Worm (Caenorhabditis elegans) whole organism, mixed stage, embryonic: Measurements from ENCODE around the gene T01D3.6.

ENCODE experiments used
- M03D4.4 ChIP-seq: sonication (generic microtip); optimal IDR thresholded peaks from 2 replicates; lab custom pipeline; 2017; ENCODE audit warnings: mild to moderate bottlenecking, missing genetic modification characterization, missing compliant biosample characterization
- bed-3 ChIP-seq: fragments of 200-800 bp; sonication (Bioruptor generic); optimal IDR thresholded peaks from 3 replicates; lab custom pipeline; 2018; ENCODE audit warnings: mild to moderate bottlenecking, missing genetic modification characterization, moderate library complexity, missing compliant biosample characterization
- blmp-1 ChIP-seq: fragments of 150-350 bp; optimal IDR thresholded peaks from 2 replicates; lab custom pipeline; 2014; ENCODE audit warnings: missing biosample characterization, missing genetic modification characterization
- ceh-39 ChIP-seq: fragments of 150-350 bp; optimal IDR thresholded peaks from 2 replicates; lab custom pipeline; 2014; ENCODE audit warnings: missing biosample characterization, missing genetic modification characterization
- ceh-43 ChIP-seq: fragments of 200-800 bp; sonication (Bioruptor generic); optimal IDR thresholded peaks from 2 replicates; lab custom pipeline; 2018; ENCODE audit warnings: mild to moderate bottlenecking, missing genetic modification characterization, moderate library complexity, missing compliant biosample characterization
- ceh-83 ChIP-seq: fragments of 200-800 bp; sonication (Bioruptor generic); optimal IDR thresholded peaks from 2 replicates; lab custom pipeline; 2018; ENCODE audit warnings: mild to moderate bottlenecking, missing genetic modification characterization, missing compliant biosample characterization
- ces-1 ChIP-seq: fragments of 150-350 bp; optimal IDR thresholded peaks from 2 replicates; lab custom pipeline; 2014; ENCODE audit warnings: missing biosample characterization, missing genetic modification reagents, missing genetic modification characterization
- cnd-1 ChIP-seq: fragments of 200-800 bp; sonication (Bioruptor generic); optimal IDR thresholded peaks from 2 replicates; lab custom pipeline; 2018; ENCODE audit warnings: mild to moderate bottlenecking, missing genetic modification characterization, missing compliant biosample characterization
- drap-1 ChIP-seq: fragments of 200-800 bp; sonication (Bioruptor generic); optimal IDR thresholded peaks from 3 replicates; lab custom pipeline; 2018; ENCODE audit warnings: mild to moderate bottlenecking, missing genetic modification characterization, missing compliant biosample characterization
- elt-1 ChIP-seq: sonication (generic microtip); optimal IDR thresholded peaks from 2 replicates; lab custom pipeline; 2017; ENCODE audit warnings: missing genetic modification characterization, mild to moderate bottlenecking, missing compliant biosample characterization, antibody characterized with exemption, moderate library complexity, borderline replicate concordance; ENCODE audit not compliant: insufficient read depth
- elt-3 ChIP-seq: fragments of 150-350 bp; optimal IDR thresholded peaks from 2 replicates; lab custom pipeline; 2014; ENCODE audit warnings: missing biosample characterization, missing genetic modification characterization
- flh-1 ChIP-seq: fragments of 200-800 bp; sonication (Bioruptor generic); optimal IDR thresholded peaks from 2 replicates; lab custom pipeline; 2018; ENCODE audit warnings: mild to moderate bottlenecking, missing genetic modification characterization, moderate library complexity, missing compliant biosample characterization
- ham-2 ChIP-seq: fragments of 200-800 bp; sonication (Bioruptor generic); optimal IDR thresholded peaks from 2 replicates; lab custom pipeline; 2018; ENCODE audit warnings: mild to moderate bottlenecking, missing genetic modification characterization, missing compliant biosample characterization
- hlh-1 ChIP-seq: fragments of 150-350 bp; optimal IDR thresholded peaks from 2 replicates; lab custom pipeline; 2014; ENCODE audit warnings: missing biosample characterization, missing genetic modification reagents, missing genetic modification characterization
- lin-13 ChIP-seq: fragments of 150-350 bp; optimal IDR thresholded peaks from 2 replicates; lab custom pipeline; 2014; ENCODE audit warnings: missing biosample characterization, missing genetic modification characterization
- lin-32 ChIP-seq: fragments of 200-800 bp; sonication (Bioruptor generic); optimal IDR thresholded peaks from 2 replicates; lab custom pipeline; 2018; ENCODE audit warnings: mild to moderate bottlenecking, missing genetic modification characterization, missing compliant biosample characterization
- lsy-2 ChIP-seq: fragments of 150-350 bp; optimal IDR thresholded peaks from 2 replicates; lab custom pipeline; 2014; ENCODE audit warnings: missing biosample characterization, missing genetic modification characterization
- mab-5 ChIP-seq: fragments of 150-350 bp; optimal IDR thresholded peaks from 2 replicates; lab custom pipeline; 2014; ENCODE audit warnings: missing biosample characterization, missing genetic modification characterization
- mep-1 ChIP-seq: fragments of 150-350 bp; optimal IDR thresholded peaks from 2 replicates; lab custom pipeline; 2017; ENCODE audit warnings: missing biosample characterization, missing genetic modification reagents, missing genetic modification characterization, inconsistent platforms
- mls-2 ChIP-seq: sonication (generic microtip); optimal IDR thresholded peaks from 2 replicates; lab custom pipeline; 2016; ENCODE audit warnings: mild to moderate bottlenecking, missing genetic modification characterization, moderate library complexity, missing compliant biosample characterization
- nhr-12 ChIP-seq: fragments of 150-350 bp; optimal IDR thresholded peaks from 2 replicates; lab custom pipeline; 2014; ENCODE audit warnings: missing biosample characterization, missing genetic modification characterization
- nhr-2 ChIP-seq: fragments of 150-350 bp; optimal IDR thresholded peaks from 2 replicates; lab custom pipeline; 2014; ENCODE audit warnings: missing biosample characterization, missing genetic modification characterization
- nhr-237 ChIP-seq: fragments of 150-350 bp; optimal IDR thresholded peaks from 2 replicates; lab custom pipeline; 2014; ENCODE audit warnings: missing biosample characterization, missing genetic modification characterization
- nhr-28 ChIP-seq: fragments of 150-350 bp; optimal IDR thresholded peaks from 2 replicates; lab custom pipeline; 2014; ENCODE audit warnings: missing biosample characterization, missing genetic modification characterization
- nhr-76 ChIP-seq: sonication (generic microtip); optimal IDR thresholded peaks from 2 replicates; lab custom pipeline; 2017; ENCODE audit warnings: missing biosample characterization, missing genetic modification characterization
- pha-4 ChIP-seq: fragments of 150-350 bp; optimal IDR thresholded peaks from 2 replicates; lab custom pipeline; 2018; ENCODE audit warnings: missing biosample characterization, missing genetic modification reagents, missing genetic modification characterization
- sem-2 ChIP-seq: fragments of 200-800 bp; sonication (Bioruptor generic); optimal IDR thresholded peaks from 2 replicates; lab custom pipeline; 2018; ENCODE audit warnings: mild to moderate bottlenecking, missing genetic modification characterization, missing compliant biosample characterization
- snpc-4 ChIP-seq: fragments of 150-350 bp; optimal IDR thresholded peaks from 2 replicates; lab custom pipeline; 2014; ENCODE audit warnings: missing biosample characterization, missing genetic modification characterization
- sptf-1 ChIP-seq: sonication (generic microtip); optimal IDR thresholded peaks from 2 replicates; lab custom pipeline; 2017; ENCODE audit warnings: mild to moderate bottlenecking, missing genetic modification characterization, moderate library complexity, missing compliant biosample characterization
- tbx-8 ChIP-seq: fragments of 200-800 bp; sonication (Bioruptor generic); optimal IDR thresholded peaks from 2 replicates; lab custom pipeline; 2018; ENCODE audit warnings: mild to moderate bottlenecking, missing genetic modification characterization, moderate library complexity, missing compliant biosample characterization
- unc-120 ChIP-seq: sonication (generic microtip); optimal IDR thresholded peaks from 2 replicates; lab custom pipeline; 2017; ENCODE audit warnings: missing genetic modification characterization, missing compliant biosample characterization; ENCODE audit not compliant: poor library complexity, severe bottlenecking
- unc-39 ChIP-seq: fragments of 150-350 bp; optimal IDR thresholded peaks from 2 replicates; lab custom pipeline; 2014; ENCODE audit warnings: missing biosample characterization, missing genetic modification characterization
- unc-62 ChIP-seq: fragments of 150-350 bp; optimal IDR thresholded peaks from 2 replicates; lab custom pipeline; 2014; ENCODE audit warnings: missing biosample characterization, missing genetic modification reagents, missing genetic modification characterization
- zip-8 ChIP-seq: fragments of 150-350 bp; optimal IDR thresholded peaks from 2 replicates; lab custom pipeline; 2014; ENCODE audit warnings: missing biosample characterization, missing genetic modification characterization
- ztf-11 ChIP-seq: fragments of 150-350 bp; optimal IDR thresholded peaks from 2 replicates; lab custom pipeline; 2014; ENCODE audit warnings: missing biosample characterization, missing genetic modification characterization

Gene T01D3.6

ce11 chrV:13716531-13716930, at the start of gene T01D3.6:
T01D3.6 (plus strand) TSS chrV:13716824.
- TF ChIP-seq unc-62: no peak

ce11 chrV:13668337-13668736, 48.3 kb upstream of the T01D3.6 start:
- TF ChIP-seq ztf-11 (no peak), sptf-1 (tag; lab: Kevin White, UChicago) (peak; percentile 13)
- TF ChIP-seq, all 35 proteins: peak for 1

- TF ChIP-seq nhr-28 (tag; lab: Kevin White, UChicago): no peak
- no peak for TF ChIP-seq bed-3 (GFP tag; lab: Kevin White, UChicago)
- TF ChIP-seq lsy-2 (tag; lab: Kevin White, UChicago): no peak
These were observed 47.5 kb upstream of the T01D3.6 start for ce11 chrV:13669170-13669569.

ce11 chrV:13671911-13672639, 44.5 kb upstream of the T01D3.6 start, which contains the start of the genes mip-2 and F58G11.4:
mip-2 (minus strand) TSS chrV:13671958.
F58G11.4 (plus strand) TSS chrV:13672589.
- TF ChIP-seq bed-3 (GFP tag; lab: Kevin White, UChicago) (no peak), unc-120 (tag; lab: Kevin White, UChicago) (no peak), cnd-1 (tag; lab: Kevin White, UChicago) (no peak), ham-2 (no peak), sem-2 (GFP tag; lab: Kevin White, UChicago) (no peak), unc-39 (tag; lab: Kevin White, UChicago) (no peak), ztf-11 (no peak), pha-4 (tag; lab: Kevin White, UChicago) (no peak), nhr-2 (tag; lab: Kevin White, UChicago) (no peak), hlh-1 (tag; lab: Kevin White, UChicago) (no peak), ceh-39 (tag; lab: Kevin White, UChicago) (no peak), mls-2 (tag; lab: Kevin White, UChicago) (no peak), lin-13 (tag; lab: Kevin White, UChicago) (no peak)

DNA sequence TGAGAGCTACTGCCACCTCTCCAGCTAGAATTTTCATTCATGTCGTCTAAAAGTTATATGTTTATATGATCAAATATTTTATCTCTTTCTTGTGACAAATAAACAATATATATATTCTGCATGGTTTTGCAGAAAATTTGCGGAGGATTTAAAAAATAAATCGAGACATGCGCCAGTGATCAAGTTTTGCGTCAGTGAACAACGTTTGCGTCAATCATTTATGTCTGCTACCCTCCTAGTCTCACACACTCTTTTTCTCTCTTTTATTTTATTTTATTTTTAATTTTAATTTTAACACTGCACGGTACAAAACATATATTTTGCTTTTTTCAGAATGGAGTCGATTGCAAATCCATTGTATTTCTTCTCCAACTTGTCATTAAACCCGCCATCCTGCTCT, 38.1 kb upstream of the T01D3.6 start, which contains the start of the genes tag-65 and ccz-1:
TSS of gene tag-65 (minus strand) at position 46 of the 400 bp plus-strand sequence.
TSS of gene ccz-1 (plus strand) at position 334 of the 400 bp plus-strand sequence.
- TF ChIP-seq lsy-2 (tag; lab: Kevin White, UChicago) (peak; percentile 74), unc-120 (tag; lab: Kevin White, UChicago) (no peak), sem-2 (GFP tag; lab: Kevin White, UChicago) (no peak), lin-32 (GFP tag; lab: Kevin White, UChicago) (no peak), nhr-2 (tag; lab: Kevin White, UChicago) (peak; percentile 4), flh-1 (no peak), M03D4.4 (tag; lab: Kevin White, UChicago) (no peak), ceh-43 (GFP tag; lab: Kevin White, UChicago) (no peak), ces-1 (GFP tag; lab: Kevin White, UChicago) (peak; percentile 85), elt-3 (tag; lab: Kevin White, UChicago) (no peak), bed-3 (GFP tag; lab: Kevin White, UChicago) (no peak), mab-5 (tag; lab: Kevin White, UChicago) (peak; percentile 22), nhr-28 (tag; lab: Kevin White, UChicago) (no peak), zip-8 (tag; lab: Kevin White, UChicago) (no peak), cnd-1 (tag; lab: Kevin White, UChicago) (no peak), unc-39 (tag; lab: Kevin White, UChicago) (no peak), elt-1 (no peak), ztf-11 (no peak), unc-62 (peak; percentile 60), mep-1 (peak; percentile 74), tbx-8 (GFP tag; lab: Kevin White, UChicago) (no peak), lin-13 (tag; lab: Kevin White, UChicago) (peak; percentile 66), ceh-39 (tag; lab: Kevin White, UChicago) (no peak), nhr-237 (tag; lab: Kevin White, UChicago) (peak; percentile 78), ceh-83 (peak; percentile 34), nhr-76 (no peak), sptf-1 (tag; lab: Kevin White, UChicago) (peak; percentile 60), mls-2 (tag; lab: Kevin White, UChicago) (no peak), hlh-1 (tag; lab: Kevin White, UChicago) (peak; percentile 36), snpc-4 (tag; lab: Kevin White, UChicago) (no peak), nhr-12 (tag; lab: Kevin White, UChicago) (no peak), drap-1 (GFP tag; lab: Kevin White, UChicago) (no peak), pha-4 (tag; lab: Kevin White, UChicago) (peak; percentile 90), ham-2 (no peak), blmp-1 (tag; lab: Kevin White, UChicago) (no peak)
